Worm (Caenorhabditis elegans) whole organism, L2 larva: ENCODE measurements around the gene ani-3.

Experiments used
- C34F6.9 ChIP-seq: fragments of 150-350 bp; optimal IDR thresholded peaks from 2 replicates; lab custom pipeline; 2014; ENCODE audit warnings: missing biosample characterization, missing genetic modification characterization
- R02D3.7 ChIP-seq: fragments of 150-350 bp; optimal IDR thresholded peaks from 2 replicates; lab custom pipeline; 2014; ENCODE audit warnings: missing biosample characterization, missing genetic modification characterization
- Y55F3AM.14 ChIP-seq: fragments of 200-800 bp; sonication (Bioruptor generic); optimal IDR thresholded peaks from 2 replicates; lab custom pipeline; 2018; ENCODE audit warnings: mild to moderate bottlenecking, missing genetic modification characterization, missing compliant biosample characterization
- ZK546.5 ChIP-seq: sonication (generic microtip); optimal IDR thresholded peaks from 2 replicates; lab custom pipeline; 2017; ENCODE audit warnings: missing biosample characterization, missing genetic modification characterization
- alr-1 ChIP-seq: fragments of 150-350 bp; optimal IDR thresholded peaks from 2 replicates; lab custom pipeline; 2014; ENCODE audit warnings: missing biosample characterization, missing genetic modification characterization
- aly-2 ChIP-seq: fragments of 150-350 bp; optimal IDR thresholded peaks from 2 replicates; lab custom pipeline; 2014; ENCODE audit warnings: missing biosample characterization, missing genetic modification characterization
- ama-1 ChIP-seq: fragments of 150-350 bp; optimal IDR thresholded peaks from 2 replicates; lab custom pipeline; 2018; ENCODE audit warnings: inconsistent platforms
- blmp-1 ChIP-seq: sonication (generic microtip); optimal IDR thresholded peaks from 2 replicates; lab custom pipeline; 2017; ENCODE audit warnings: missing genetic modification characterization, mild to moderate bottlenecking, missing compliant biosample characterization, antibody characterized with exemption, moderate library complexity; ENCODE audit not compliant: insufficient read depth
- ceh-16 ChIP-seq: fragments of 150-350 bp; optimal IDR thresholded peaks from 2 replicates; lab custom pipeline; 2014; ENCODE audit warnings: missing biosample characterization, missing genetic modification characterization
- ceh-82 ChIP-seq: fragments of 150-350 bp; optimal IDR thresholded peaks from 2 replicates; lab custom pipeline; 2014; ENCODE audit warnings: missing biosample characterization, missing genetic modification characterization
- crh-2 ChIP-seq: sonication (generic microtip); optimal IDR thresholded peaks from 2 replicates; lab custom pipeline; 2017; ENCODE audit warnings: missing biosample characterization, missing genetic modification characterization
- dmd-4 ChIP-seq: sonication (generic microtip); optimal IDR thresholded peaks from 2 replicates; lab custom pipeline; 2017; ENCODE audit warnings: missing biosample characterization, missing genetic modification characterization
- egl-27 ChIP-seq: sonication (generic microtip); optimal IDR thresholded peaks from 3 replicates; lab custom pipeline; 2017; ENCODE audit warnings: missing biosample characterization, missing genetic modification reagents, missing genetic modification characterization
- elt-1 ChIP-seq: fragments of 150-350 bp; optimal IDR thresholded peaks from 2 replicates; lab custom pipeline; 2014; ENCODE audit warnings: missing biosample characterization, missing genetic modification characterization
- gmeb-1 ChIP-seq: fragments of 150-350 bp; optimal IDR thresholded peaks from 2 replicates; lab custom pipeline; 2014; ENCODE audit warnings: missing biosample characterization, missing genetic modification characterization
- lin-11 ChIP-seq: fragments of 150-350 bp; sonication (generic microtip); optimal IDR thresholded peaks from 2 replicates; lab custom pipeline; 2014; ENCODE audit warnings: missing biosample characterization, missing genetic modification characterization, inconsistent platforms, mixed read lengths
- lin-13 ChIP-seq: fragments of 150-350 bp; optimal IDR thresholded peaks from 2 replicates; lab custom pipeline; 2014; ENCODE audit warnings: missing biosample characterization, missing genetic modification reagents, missing genetic modification characterization
- lin-39 ChIP-seq: fragments of 150-350 bp; optimal IDR thresholded peaks from 2 replicates; lab custom pipeline; 2014; ENCODE audit warnings: missing biosample characterization, missing genetic modification reagents, missing genetic modification characterization
- mab-5 ChIP-seq: fragments of 150-350 bp; optimal IDR thresholded peaks from 2 replicates; lab custom pipeline; 2014; ENCODE audit warnings: missing biosample characterization, missing genetic modification characterization
- mbf-1 ChIP-seq: sonication (generic microtip); optimal IDR thresholded peaks from 2 replicates; lab custom pipeline; 2017; ENCODE audit warnings: missing biosample characterization, missing genetic modification characterization
- mdl-1 ChIP-seq, 2 experiments: fragments of 150-350 bp in 1 of 2; sonication (generic microtip) in 1 of 2; optimal IDR thresholded peaks; 2 replicates each; lab custom pipeline; 2017; ENCODE audit warnings: missing biosample characterization in 2 of 2, missing genetic modification characterization in 2 of 2
- nhr-11 ChIP-seq: fragments of 150-350 bp; optimal IDR thresholded peaks from 2 replicates; lab custom pipeline; 2014; ENCODE audit warnings: missing biosample characterization, missing genetic modification characterization
- nhr-12 ChIP-seq: fragments of 150-350 bp; optimal IDR thresholded peaks from 2 replicates; lab custom pipeline; 2014; ENCODE audit warnings: missing biosample characterization, missing genetic modification characterization
- nhr-129 ChIP-seq: fragments of 150-350 bp; optimal IDR thresholded peaks from 2 replicates; lab custom pipeline; 2014; ENCODE audit warnings: missing biosample characterization, missing genetic modification characterization
- nhr-21 ChIP-seq: fragments of 150-350 bp; optimal IDR thresholded peaks from 2 replicates; lab custom pipeline; 2014; ENCODE audit warnings: missing biosample characterization, missing genetic modification characterization
- nhr-23 ChIP-seq: fragments of 150-350 bp; optimal IDR thresholded peaks from 2 replicates; lab custom pipeline; 2014; ENCODE audit warnings: missing biosample characterization, missing genetic modification reagents, missing genetic modification characterization
- nhr-237 ChIP-seq: fragments of 150-350 bp; optimal IDR thresholded peaks from 2 replicates; lab custom pipeline; 2014; ENCODE audit warnings: missing biosample characterization, missing genetic modification characterization
- nhr-77 ChIP-seq: fragments of 150-350 bp; optimal IDR thresholded peaks from 2 replicates; lab custom pipeline; 2014; ENCODE audit warnings: missing biosample characterization, missing genetic modification characterization
- peb-1 ChIP-seq: fragments of 150-350 bp; optimal IDR thresholded peaks from 2 replicates; lab custom pipeline; 2014; ENCODE audit warnings: missing biosample characterization, missing genetic modification characterization
- sem-4 ChIP-seq: fragments of 150-350 bp; optimal IDR thresholded peaks from 2 replicates; lab custom pipeline; 2014; ENCODE audit warnings: missing biosample characterization, missing genetic modification reagents, missing genetic modification characterization
- skn-1 ChIP-seq: sonication (generic microtip); optimal IDR thresholded peaks from 2 replicates; lab custom pipeline; 2017; ENCODE audit warnings: missing biosample characterization, missing genetic modification characterization
- sma-3 ChIP-seq: sonication (generic microtip); optimal IDR thresholded peaks from 2 replicates; lab custom pipeline; 2016; ENCODE audit warnings: missing genetic modification reagents, missing genetic modification characterization, missing compliant biosample characterization
- sma-9 ChIP-seq, 2 experiments: fragments of 150-350 bp in 1 of 2; sonication (generic microtip) in 1 of 2; optimal IDR thresholded peaks; 2 replicates each; lab custom pipeline; 2014 to 2016; ENCODE audit warnings: missing genetic modification characterization in 2 of 2, mild to moderate bottlenecking in 1 of 2, missing biosample characterization in 1 of 2, missing compliant biosample characterization in 1 of 2, missing genetic modification reagents in 1 of 2, moderate library complexity in 1 of 2
- unc-39 ChIP-seq: fragments of 150-350 bp; optimal IDR thresholded peaks from 2 replicates; lab custom pipeline; 2014; ENCODE audit warnings: missing biosample characterization, missing genetic modification characterization
- unc-55 ChIP-seq: fragments of 150-350 bp; sonication (generic microtip); optimal IDR thresholded peaks from 3 replicates; lab custom pipeline; 2014; ENCODE audit warnings: missing biosample characterization, missing genetic modification reagents, missing genetic modification characterization
- unc-62 ChIP-seq: fragments of 150-350 bp; optimal IDR thresholded peaks from 2 replicates; lab custom pipeline; 2014; ENCODE audit warnings: missing biosample characterization, missing genetic modification reagents, missing genetic modification characterization
- zag-1 ChIP-seq: fragments of 150-350 bp; optimal IDR thresholded peaks from 2 replicates; lab custom pipeline; 2014; ENCODE audit warnings: missing biosample characterization, missing genetic modification characterization
- ztf-11 ChIP-seq: sonication (generic microtip); optimal IDR thresholded peaks from 2 replicates; lab custom pipeline; 2017; ENCODE audit warnings: missing biosample characterization, missing genetic modification characterization
- ztf-4 ChIP-seq: fragments of 150-350 bp; optimal IDR thresholded peaks from 2 replicates; lab custom pipeline; 2014; ENCODE audit warnings: missing biosample characterization, missing genetic modification characterization

Gene ani-3

ce11 chrV:19741034-19741433 lies 43.5 kb downstream of the ani-3 start, which contains the start of gene W04E12.2:
TSS of gene W04E12.2 (minus strand) at chrV:19741134.
- TF ChIP-seq C34F6.9 (tag; lab: Kevin White, UChicago) (no peak), nhr-129 (tag; lab: Kevin White, UChicago) (no peak), sma-3 (no peak), peb-1 (tag; lab: Kevin White, UChicago) (no peak), lin-13 (GFP tag; lab: Kevin White, UChicago) (no peak), ZK546.5 (tag; lab: Kevin White, UChicago) (no peak), nhr-23 (no peak), Y55F3AM.14 (GFP tag; lab: Kevin White, UChicago) (no peak), gmeb-1 (tag; lab: Kevin White, UChicago) (no peak), unc-39 (no peak), sma-9 (GFP tag; optimal IDR thresholded peaks at IDR 0.05; lab: Kevin White, UChicago) (no peak), sma-9 (tag; optimal IDR thresholded peaks at IDR 0.05; lab: Kevin White, UChicago) (no peak), unc-55 (GFP tag; lab: Kevin White, UChicago) (no peak), ama-1 (lab: Kevin White, UChicago) (no peak), ceh-16 (tag; lab: Kevin White, UChicago) (no peak), R02D3.7 (no peak), nhr-77 (tag; lab: Kevin White, UChicago) (no peak), dmd-4 (tag; lab: Kevin White, UChicago) (no peak), lin-11 (tag; lab: Kevin White, UChicago) (no peak), nhr-11 (tag; lab: Kevin White, UChicago) (no peak)

DNA sequence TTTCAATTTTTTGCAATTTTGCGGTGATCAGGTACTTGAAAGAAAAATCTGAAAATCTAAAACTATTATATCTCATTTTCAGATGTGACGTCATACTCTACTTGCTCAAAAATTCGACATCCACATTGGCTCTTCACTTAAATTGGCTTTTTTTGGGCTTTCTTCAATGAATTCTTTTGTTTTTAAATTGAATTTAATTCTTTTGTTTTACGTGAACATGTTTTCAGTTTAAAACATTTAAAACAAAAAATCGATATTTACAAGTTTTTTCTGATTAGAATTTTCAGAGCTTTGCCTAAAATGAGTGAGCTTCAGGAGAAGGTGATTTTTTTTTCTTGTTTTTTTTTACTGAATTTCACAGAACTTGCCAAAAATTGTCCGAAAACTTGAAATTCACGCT lies 44.1 kb downstream of the ani-3 start, which contains the start of gene W04E12.3:
TSS of gene W04E12.3 (plus strand) at position 301 of the 400 bp plus-strand sequence.
- TF ChIP-seq blmp-1 (tag; lab: Kevin White, UChicago) (no peak), zag-1 (no peak), ama-1 (lab: Kevin White, UChicago) (no peak)

DNA sequence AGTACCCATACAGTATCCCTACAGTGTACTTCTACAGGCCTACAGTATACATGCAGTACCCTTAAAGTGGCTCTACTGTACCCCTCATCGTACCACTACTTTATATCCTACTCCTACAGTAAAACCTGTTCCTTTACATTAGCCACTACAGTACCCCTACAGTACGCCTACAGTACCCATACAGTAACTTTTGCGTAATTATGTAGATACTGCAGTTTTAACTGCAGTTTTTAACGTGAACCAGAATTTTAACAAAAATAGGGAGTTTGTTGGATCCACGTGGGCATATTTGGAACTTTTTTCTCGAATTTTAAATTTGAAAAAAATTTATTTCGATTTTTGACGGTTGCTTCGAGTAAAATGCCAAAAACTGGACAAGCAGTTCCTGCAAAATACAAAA lies 45.8 kb downstream of the ani-3 start, which contains the start of gene W04E12.4:
TSS of gene W04E12.4 (plus strand) at position 301 of the 400 bp plus-strand sequence.
- TF ChIP-seq blmp-1 (tag; lab: Kevin White, UChicago) (no peak), zag-1 (no peak), nhr-11 (tag; lab: Kevin White, UChicago) (no peak), lin-39 (tag; lab: Kevin White, UChicago) (no peak), skn-1 (tag; lab: Kevin White, UChicago) (no peak), crh-2 (no peak), peb-1 (tag; lab: Kevin White, UChicago) (no peak), nhr-237 (no peak), nhr-21 (tag; lab: Kevin White, UChicago) (no peak), ztf-4 (tag; lab: Kevin White, UChicago) (no peak), elt-1 (tag; lab: Kevin White, UChicago) (no peak), mab-5 (tag; lab: Kevin White, UChicago) (no peak), mdl-1 (tag; optimal IDR thresholded peaks at IDR 0.05; lab: Kevin White, UChicago) (no peak), mbf-1 (tag; lab: Kevin White, UChicago) (no peak), sma-3 (no peak), sem-4 (no peak), unc-62 (GFP tag; lab: Kevin White, UChicago) (no peak), lin-13 (GFP tag; lab: Kevin White, UChicago) (no peak), ceh-82 (tag; lab: Kevin White, UChicago) (no peak), alr-1 (no peak)

ce11 chrV:19743794-19744193 lies 46.3 kb downstream of the ani-3 start:
- TF ChIP-seq alr-1 (no peak), peb-1 (tag; lab: Kevin White, UChicago) (no peak), nhr-12 (tag; lab: Kevin White, UChicago) (no peak), aly-2 (no peak), skn-1 (tag; lab: Kevin White, UChicago) (no peak), egl-27 (no peak), nhr-23 (no peak), ZK546.5 (tag; lab: Kevin White, UChicago) (no peak), mab-5 (tag; lab: Kevin White, UChicago) (no peak), lin-39 (tag; lab: Kevin White, UChicago) (no peak), ztf-11 (no peak), unc-55 (GFP tag; lab: Kevin White, UChicago) (no peak)
- TF ChIP-seq, all 48 proteins: peak for 0
